Fruit fly (Drosophila melanogaster) whole organism, wandering third instar larva: ENCODE data around the gene CG14400.

ENCODE experiments used
- Abd-B ChIP-seq: fragments of >200 bp; optimal IDR thresholded peaks from 2 replicates; lab custom pipeline; 2017; ENCODE audit warnings: missing biosample characterization, missing genetic modification characterization
- Dfd ChIP-seq: fragments of >200 bp; optimal IDR thresholded peaks from 2 replicates; lab custom pipeline; 2017; ENCODE audit warnings: missing biosample characterization, missing genetic modification characterization
- HLH106 ChIP-seq: fragments of 200-800 bp; optimal IDR thresholded peaks from 3 replicates; lab custom pipeline; 2019; ENCODE audit warnings: missing biosample characterization, mild to moderate bottlenecking, missing genetic modification characterization, moderate library complexity
- Hr78 ChIP-seq: fragments of >200 bp; optimal IDR thresholded peaks from 2 replicates; lab custom pipeline; 2017; ENCODE audit warnings: missing biosample characterization, missing genetic modification characterization
- Myc ChIP-seq: fragments of >200 bp; optimal IDR thresholded peaks from 2 replicates; lab custom pipeline; 2017
- Rel ChIP-seq, 2 experiments: fragments of 200-800 bp; sonication (Bioruptor generic) in 1 of 2; optimal IDR thresholded peaks; 2 replicates in 1 of 2; 3 replicates in 1 of 2; lab custom pipeline; 2016 to 2019; ENCODE audit warnings: mild to moderate bottlenecking in 2 of 2, missing biosample characterization in 2 of 2, missing genetic modification characterization in 2 of 2, moderate library complexity in 1 of 2
- Sp1 ChIP-seq: fragments of 200-800 bp; sonication (Bioruptor generic); optimal IDR thresholded peaks from 3 replicates; lab custom pipeline; 2019; ENCODE audit warnings: missing biosample characterization, mild to moderate bottlenecking, missing genetic modification characterization, moderate library complexity
- Vsx2 ChIP-seq: fragments of 200-300, 225-300 bp; sonication (Bioruptor generic); optimal IDR thresholded peaks from 2 replicates; lab custom pipeline; 2018; ENCODE audit warnings: missing biosample characterization, missing genetic modification characterization; ENCODE audit not compliant: partially characterized antibody
- ey ChIP-seq: fragments of 200-800 bp; sonication (Bioruptor generic); optimal IDR thresholded peaks from 2 replicates; lab custom pipeline; 2016; ENCODE audit warnings: missing biosample characterization, missing genetic modification characterization
- h ChIP-seq: fragments of 200-800 bp; sonication (Bioruptor generic); optimal IDR thresholded peaks from 3 replicates; lab custom pipeline; 2016; ENCODE audit warnings: missing biosample characterization, mild to moderate bottlenecking, missing genetic modification characterization
- lola ChIP-seq: fragments of >200 bp; optimal IDR thresholded peaks from 2 replicates; lab custom pipeline; 2017; ENCODE audit warnings: missing biosample characterization, missing genetic modification characterization
- psq ChIP-seq: fragments of 200-800 bp; sonication (Bioruptor generic); optimal IDR thresholded peaks from 3 replicates; lab custom pipeline; 2017; ENCODE audit warnings: missing biosample characterization, mild to moderate bottlenecking, missing genetic modification characterization, moderate library complexity
- sage ChIP-seq: fragments of 200-800 bp; sonication (Bioruptor generic); optimal IDR thresholded peaks from 2 replicates; lab custom pipeline; 2016; ENCODE audit warnings: missing biosample characterization, mild to moderate bottlenecking, missing genetic modification characterization
- usp ChIP-seq: fragments of >200 bp; optimal IDR thresholded peaks from 2 replicates; lab custom pipeline; 2017; ENCODE audit warnings: missing biosample characterization, missing genetic modification characterization

- TF ChIP-seq h (GFP tag; lab: Kevin White, UChicago) (no peak), psq (GFP tag; lab: Kevin White, UChicago) (no peak), HLH106 (no peak), lola (GFP tag; lab: Kevin White, UChicago) (no peak), Myc (no peak), Abd-B (GFP tag; lab: Kevin White, UChicago) (no peak), Dfd (GFP tag; lab: Kevin White, UChicago) (no peak), ey (GFP tag; lab: Kevin White, UChicago) (no peak), usp (GFP tag; lab: Kevin White, UChicago) (no peak), Rel (GFP tag; optimal IDR thresholded peaks at IDR 0.05; lab: Kevin White, UChicago) (no peak), Rel (tag; optimal IDR thresholded peaks at IDR 0.05; lab: Kevin White, UChicago) (no peak), sage (GFP tag; lab: Kevin White, UChicago) (no peak), Hr78 (GFP tag; lab: Kevin White, UChicago) (no peak), Sp1 (GFP tag; lab: Kevin White, UChicago) (no peak), Vsx2 (GFP tag; lab: Kevin White, UChicago) (no peak)
These were observed 17.1 kb downstream of the CG14400 start, which contains the start of gene CG31676 for dm6 chr2L:20840462-20841038.
